Fruit fly (Drosophila melanogaster): ENCODE measurements around the gene CG9672.

CG9672 gene

dm6 chrX:16706774-16707173 lies at the start of gene CG9672:
CG9672 (minus strand) TSS chrX:16706874.
- TF ChIP-seq h (optimal IDR thresholded peaks at IDR 0.05) (no peak), insv (optimal IDR thresholded peaks at IDR 0.05) (no peak), Sin3A (optimal IDR thresholded peaks at IDR 0.05) (no peak), psq (optimal IDR thresholded peaks at IDR 0.05) (no peak), ttk (optimal IDR thresholded peaks at IDR 0.05) (no peak), Myc (optimal IDR thresholded peaks at IDR 0.05) (no peak)

- TF ChIP-seq insv (optimal IDR thresholded peaks at IDR 0.05): no peak
- TF ChIP-seq psq (optimal IDR thresholded peaks at IDR 0.05): no peak
- TF ChIP-seq h (optimal IDR thresholded peaks at IDR 0.05): no peak
- TF ChIP-seq ttk (optimal IDR thresholded peaks at IDR 0.05): no peak
- TF ChIP-seq Myc (optimal IDR thresholded peaks at IDR 0.05): no peak
- no peak for TF ChIP-seq Sin3A (optimal IDR thresholded peaks at IDR 0.05)
Measured at dm6 chrX:16753066-16753465, 46.4 kb upstream of the CG9672 start.

dm6 chrX:16751579-16752156 lies 45.0 kb upstream of the CG9672 start, which contains the start of gene goe:
goe (minus strand) TSS chrX:16751910.
- TF ChIP-seq Myc (optimal IDR thresholded peaks at IDR 0.05): no peak

- TF ChIP-seq Myc (optimal IDR thresholded peaks at IDR 0.05): no peak
- no peak for TF ChIP-seq Sin3A (optimal IDR thresholded peaks at IDR 0.05)
- TF ChIP-seq ttk (optimal IDR thresholded peaks at IDR 0.05): no peak
- no peak for TF ChIP-seq insv (optimal IDR thresholded peaks at IDR 0.05)
- TF ChIP-seq psq (optimal IDR thresholded peaks at IDR 0.05): no peak
- no peak for TF ChIP-seq h (optimal IDR thresholded peaks at IDR 0.05)
Measured at dm6 chrX:16750712-16751578, 44.3 kb upstream of the CG9672 start.

- TF ChIP-seq insv (optimal IDR thresholded peaks at IDR 0.05) (no peak), Myc (optimal IDR thresholded peaks at IDR 0.05) (no peak), Sin3A (optimal IDR thresholded peaks at IDR 0.05) (no peak), h (optimal IDR thresholded peaks at IDR 0.05) (no peak), psq (optimal IDR thresholded peaks at IDR 0.05) (no peak), ttk (optimal IDR thresholded peaks at IDR 0.05) (no peak)
Measured at dm6 chrX:16749324-16749723, 42.6 kb upstream of the CG9672 start.

- TF ChIP-seq insv (optimal IDR thresholded peaks at IDR 0.05) (no peak), h (optimal IDR thresholded peaks at IDR 0.05) (no peak)
Measured at dm6 chrX:16747467-16747866, 40.8 kb upstream of the CG9672 start.

dm6 chrX:16746824-16747223 lies 40.1 kb upstream of the CG9672 start:
- TF ChIP-seq h (optimal IDR thresholded peaks at IDR 0.05) (peak; percentile 4), ttk (optimal IDR thresholded peaks at IDR 0.05) (no peak), Myc (optimal IDR thresholded peaks at IDR 0.05) (no peak), psq (optimal IDR thresholded peaks at IDR 0.05) (no peak)

dm6 chrX:16745942-16746341 lies 39.3 kb upstream of the CG9672 start:
- TF ChIP-seq ttk (optimal IDR thresholded peaks at IDR 0.05): no peak
- TF ChIP-seq insv (optimal IDR thresholded peaks at IDR 0.05): no peak
- no peak for TF ChIP-seq h (optimal IDR thresholded peaks at IDR 0.05)
- TF ChIP-seq Sin3A (optimal IDR thresholded peaks at IDR 0.05): no peak
- TF ChIP-seq Myc (optimal IDR thresholded peaks at IDR 0.05): no peak
- TF ChIP-seq psq (optimal IDR thresholded peaks at IDR 0.05): no peak

- no peak for TF ChIP-seq ttk (optimal IDR thresholded peaks at IDR 0.05)
- TF ChIP-seq insv (optimal IDR thresholded peaks at IDR 0.05): no peak
- TF ChIP-seq h (optimal IDR thresholded peaks at IDR 0.05): no peak
- TF ChIP-seq Myc (optimal IDR thresholded peaks at IDR 0.05): no peak
- no peak for TF ChIP-seq psq (optimal IDR thresholded peaks at IDR 0.05)
- TF ChIP-seq Sin3A (optimal IDR thresholded peaks at IDR 0.05): no peak
Measured at dm6 chrX:16744345-16744744, 37.7 kb upstream of the CG9672 start.

- TF ChIP-seq ttk (optimal IDR thresholded peaks at IDR 0.05) (no peak), Myc (optimal IDR thresholded peaks at IDR 0.05) (no peak), insv (optimal IDR thresholded peaks at IDR 0.05) (no peak)
Measured at dm6 chrX:16742547-16742946, 35.9 kb upstream of the CG9672 start, which contains the start of gene Twdlalpha. Twdlalpha (plus strand) TSS chrX:16742847.

dm6 chrX:16740606-16741005 lies 33.9 kb upstream of the CG9672 start, which contains the start of gene CG32568:
CG32568 (plus strand) TSS chrX:16740906.
- TF ChIP-seq h (optimal IDR thresholded peaks at IDR 0.05) (no peak), Myc (optimal IDR thresholded peaks at IDR 0.05) (no peak), Sin3A (optimal IDR thresholded peaks at IDR 0.05) (no peak)

dm6 chrX:16737878-16738277 lies 31.2 kb upstream of the CG9672 start, which contains the start of gene TwdlZ:
TwdlZ (plus strand) TSS chrX:16738178.
- TF ChIP-seq h (optimal IDR thresholded peaks at IDR 0.05): no peak
- TF ChIP-seq insv (optimal IDR thresholded peaks at IDR 0.05): no peak
- TF ChIP-seq Myc (optimal IDR thresholded peaks at IDR 0.05): no peak
- no peak for TF ChIP-seq psq (optimal IDR thresholded peaks at IDR 0.05)
- TF ChIP-seq ttk (optimal IDR thresholded peaks at IDR 0.05): no peak
- no peak for TF ChIP-seq Sin3A (optimal IDR thresholded peaks at IDR 0.05)

dm6 chrX:16736180-16736579 lies 29.5 kb upstream of the CG9672 start:
- TF ChIP-seq insv (optimal IDR thresholded peaks at IDR 0.05): no peak
- no peak for TF ChIP-seq Myc (optimal IDR thresholded peaks at IDR 0.05)
- TF ChIP-seq Sin3A (optimal IDR thresholded peaks at IDR 0.05): no peak
- no peak for TF ChIP-seq ttk (optimal IDR thresholded peaks at IDR 0.05)
- no peak for TF ChIP-seq psq (optimal IDR thresholded peaks at IDR 0.05)
- no peak for TF ChIP-seq h (optimal IDR thresholded peaks at IDR 0.05)
